Worm (Caenorhabditis elegans) whole organism, L4 larva: ENCODE results near the gene rhi-1.

ENCODE experiments used
- F37D6.2 ChIP-seq: sonication (generic microtip); optimal IDR thresholded peaks from 2 replicates; lab custom pipeline; 2016; ENCODE audit warnings: mild to moderate bottlenecking, missing genetic modification characterization, missing compliant biosample characterization
- ces-1 ChIP-seq: fragments of 150-350 bp; sonication (generic microtip); optimal IDR thresholded peaks from 4 replicates; lab custom pipeline; 2014; ENCODE audit warnings: missing biosample characterization, missing genetic modification reagents, missing genetic modification characterization
- daf-19 ChIP-seq: fragments of 200-800 bp; sonication (Bioruptor generic); conservative IDR thresholded peaks from 2 replicates; pipeline ENCODE4 v1.3.6; 2022; ENCODE audit warnings: missing genetic modification characterization, missing compliant biosample characterization
- fkh-10 ChIP-seq: fragments of 150-350 bp; optimal IDR thresholded peaks from 2 replicates; lab custom pipeline; 2014; ENCODE audit warnings: missing biosample characterization, missing genetic modification reagents, missing genetic modification characterization
- fos-1 ChIP-seq: fragments of 150-350 bp; optimal IDR thresholded peaks from 2 replicates; lab custom pipeline; 2014; ENCODE audit warnings: missing biosample characterization, missing genetic modification characterization
- lsy-2 ChIP-seq, 2 experiments: fragments of 150-350 bp in 1 of 2; sonication (generic microtip) in 1 of 2; optimal IDR thresholded peaks; 2 replicates each; lab custom pipeline; 2014 to 2017; ENCODE audit warnings: missing biosample characterization in 2 of 2, missing genetic modification characterization in 2 of 2
- mdl-1 ChIP-seq, 2 experiments: fragments of 150-350 bp in 1 of 2; sonication (generic microtip) in 1 of 2; optimal IDR thresholded peaks; 2 replicates each; lab custom pipeline; 2014 to 2017; ENCODE audit warnings: missing biosample characterization in 2 of 2, missing genetic modification characterization in 2 of 2
- nhr-6 ChIP-seq: fragments of 150-350 bp; optimal IDR thresholded peaks from 2 replicates; lab custom pipeline; 2014; ENCODE audit warnings: missing biosample characterization, missing genetic modification characterization
- nhr-77 ChIP-seq: fragments of 150-350 bp; optimal IDR thresholded peaks from 2 replicates; lab custom pipeline; 2014; ENCODE audit warnings: missing biosample characterization, missing genetic modification characterization
- snpc-4 ChIP-seq: fragments of 150-350 bp; optimal IDR thresholded peaks from 2 replicates; lab custom pipeline; 2014; ENCODE audit warnings: missing biosample characterization, missing genetic modification characterization
- unc-39 ChIP-seq: sonication (generic microtip); optimal IDR thresholded peaks from 2 replicates; lab custom pipeline; 2017; ENCODE audit warnings: missing biosample characterization, missing genetic modification characterization
- unc-62 ChIP-seq, 3 experiments: fragments of 150-350 bp in 1 of 3; sonication (generic microtip); optimal IDR thresholded peaks in 2 of 3; peaks in 1 of 3; 1 replicate in 1 of 3; 2 replicates in 2 of 3; lab custom pipeline; 2014 to 2017; ENCODE audit warnings: missing biosample characterization in 3 of 3, missing genetic modification characterization in 3 of 3, missing genetic modification reagents in 3 of 3, missing genotype in 1 of 3
- zip-2 ChIP-seq: fragments of 150-350 bp; optimal IDR thresholded peaks from 2 replicates; lab custom pipeline; 2014; ENCODE audit warnings: missing biosample characterization, missing genetic modification characterization
- ztf-11 ChIP-seq: fragments of 150-350 bp; optimal IDR thresholded peaks from 2 replicates; lab custom pipeline; 2014; ENCODE audit warnings: missing biosample characterization, missing genetic modification characterization

DNA sequence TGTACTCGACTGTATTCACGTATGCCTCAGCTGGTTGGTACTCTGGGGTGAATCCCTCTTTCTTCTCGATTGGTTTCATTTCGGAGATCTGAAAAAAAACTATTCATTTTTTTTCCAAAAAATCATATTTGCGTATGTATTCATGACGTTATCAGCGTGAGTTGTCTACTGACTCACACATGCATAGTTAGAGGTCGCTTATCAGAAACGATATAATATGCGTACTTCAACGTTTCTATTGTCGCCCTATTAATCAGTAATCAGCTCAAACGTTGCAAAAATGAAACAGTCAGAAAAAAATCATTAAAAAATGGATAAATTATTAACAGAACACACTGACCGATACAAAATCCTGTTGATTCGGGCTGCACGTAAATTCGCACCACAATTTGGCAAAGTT lies 29.8 kb upstream of the rhi-1 start:
- TF ChIP-seq unc-62 (GFP tag; optimal IDR thresholded peaks at IDR 0.05 in 1 of 2; lab: Kevin White, UChicago) (no peak), unc-62 (tag; optimal IDR thresholded peaks at IDR 0.05; lab: Kevin White, UChicago) (no peak), ces-1 (GFP tag; lab: Kevin White, UChicago) (no peak), nhr-6 (tag; lab: Kevin White, UChicago) (no peak), unc-39 (no peak), mdl-1 (tag; optimal IDR thresholded peaks at IDR 0.05; lab: Kevin White, UChicago) (no peak), nhr-77 (tag; lab: Kevin White, UChicago) (peak; percentile 22), fkh-10 (no peak), zip-2 (no peak), ztf-11 (tag; lab: Kevin White, UChicago) (no peak), fos-1 (tag; lab: Kevin White, UChicago) (no peak), daf-19 (no peak), lsy-2 (tag; optimal IDR thresholded peaks at IDR 0.05; lab: Kevin White, UChicago) (no peak), snpc-4 (no peak), F37D6.2 (tag; lab: Kevin White, UChicago) (no peak)
